Fruit fly (Drosophila melanogaster) whole organism, embryonic: ENCODE data around the gene CG9184.

Experiments
- ATbp ChIP-seq: fragments of 200-800 bp; sonication (Bioruptor generic); optimal IDR thresholded peaks from 2 replicates; lab custom pipeline; 2017; ENCODE audit warnings: missing biosample characterization, mild to moderate bottlenecking, missing genetic modification characterization, missing genetic modification reagents
- CG10267 ChIP-seq: fragments of 200-800 bp; sonication (Bioruptor generic); optimal IDR thresholded peaks from 2 replicates; lab custom pipeline; 2018; ENCODE audit warnings: missing biosample characterization, mild to moderate bottlenecking, missing genetic modification characterization, moderate library complexity
- CG10462 ChIP-seq: fragments of 200-800 bp; sonication (Bioruptor generic); optimal IDR thresholded peaks from 2 replicates; lab custom pipeline; 2016; ENCODE audit warnings: missing biosample characterization, missing genetic modification characterization
- CG10979 ChIP-seq: fragments of 200-800 bp; sonication (Bioruptor generic); optimal IDR thresholded peaks from 2 replicates; lab custom pipeline; 2018; ENCODE audit warnings: missing biosample characterization, mild to moderate bottlenecking, missing genetic modification characterization, moderate library complexity
- CG11247 ChIP-seq: fragments of 200-800 bp; sonication (Bioruptor generic); IDR thresholded peaks from 2 replicates; pipeline ENCODE4 v1.3.6; 2022; ENCODE audit warnings: missing biosample characterization, missing genetic modification characterization
- CG11456 ChIP-seq: fragments of 200-800 bp; sonication (Bioruptor generic); IDR thresholded peaks from 3 replicates; pipeline ENCODE4 v1.3.6; 2022; ENCODE audit warnings: missing biosample characterization, missing genetic modification characterization
- CG12219 ChIP-seq: fragments of 200-800 bp; sonication (Bioruptor generic); optimal IDR thresholded peaks from 3 replicates; lab custom pipeline; 2018; ENCODE audit warnings: missing biosample characterization, mild to moderate bottlenecking, missing genetic modification characterization
- CG12659 ChIP-seq: fragments of 200-800 bp; sonication (Bioruptor generic); optimal IDR thresholded peaks from 3 replicates; lab custom pipeline; 2017; ENCODE audit warnings: mild to moderate bottlenecking, missing biosample characterization, missing genetic modification reagents, missing genetic modification characterization
- CG14667 ChIP-seq: fragments of 200-800 bp; sonication (Bioruptor generic); IDR thresholded peaks from 2 replicates; pipeline ENCODE4 v1.3.6; 2022; ENCODE audit warnings: missing biosample characterization, missing genetic modification characterization
- CG14965 ChIP-seq: fragments of 200-800 bp; sonication (Bioruptor generic); optimal IDR thresholded peaks from 2 replicates; lab custom pipeline; 2016; ENCODE audit warnings: missing biosample characterization, missing genetic modification characterization, borderline replicate concordance
- CG15514 ChIP-seq: fragments of 200-800 bp; sonication (Bioruptor generic); optimal IDR thresholded peaks from 3 replicates; lab custom pipeline; 2017; ENCODE audit warnings: missing biosample characterization, missing genetic modification characterization, mild to moderate bottlenecking, moderate library complexity, missing genetic modification reagents
- CG1647 ChIP-seq: fragments of 200-800 bp; sonication (Bioruptor generic); optimal IDR thresholded peaks from 3 replicates; lab custom pipeline; 2016; ENCODE audit warnings: missing biosample characterization, missing genetic modification characterization
- CG16779 ChIP-seq: fragments of 200-800 bp; sonication (Bioruptor generic); IDR thresholded peaks from 2 replicates; pipeline ENCODE4 v1.3.6; 2022; ENCODE audit warnings: missing biosample characterization, missing genetic modification characterization
- CG17385 ChIP-seq: fragments of 200-800 bp; sonication (Bioruptor generic); optimal IDR thresholded peaks from 3 replicates; lab custom pipeline; 2018; ENCODE audit warnings: missing biosample characterization, mild to moderate bottlenecking, missing genetic modification characterization
- CG17612 ChIP-seq: fragments of 200-800 bp; sonication (Bioruptor generic); IDR thresholded peaks from 2 replicates; pipeline ENCODE4 v1.3.6; 2022; ENCODE audit warnings: missing biosample characterization, missing genetic modification characterization
- CG1832 ChIP-seq: fragments of 200-800 bp; sonication (Bioruptor generic); optimal IDR thresholded peaks from 2 replicates; lab custom pipeline; 2017; ENCODE audit warnings: missing biosample characterization, mild to moderate bottlenecking, missing genetic modification characterization, inconsistent platforms
- CG2116 ChIP-seq: fragments of 200-800 bp; sonication (Bioruptor generic); optimal IDR thresholded peaks from 3 replicates; lab custom pipeline; 2018; ENCODE audit warnings: missing biosample characterization, mild to moderate bottlenecking, missing genetic modification characterization
- CG2199 ChIP-seq: fragments of 200-800 bp; sonication (Bioruptor generic); IDR thresholded peaks from 3 replicates; pipeline ENCODE4 v1.3.6; 2022; ENCODE audit warnings: missing biosample characterization, missing genetic modification characterization
- CG2712 ChIP-seq: fragments of 200-800 bp; optimal IDR thresholded peaks from 3 replicates; lab custom pipeline; 2019; ENCODE audit warnings: missing biosample characterization, mild to moderate bottlenecking, missing genetic modification characterization, moderate library complexity
- CG31224 ChIP-seq: fragments of 200-800 bp; sonication (Bioruptor generic); IDR thresholded peaks from 2 replicates; pipeline ENCODE4 v1.3.6; 2022; ENCODE audit warnings: missing biosample characterization, missing genetic modification characterization
- CG3163 ChIP-seq: fragments of 200-800 bp; sonication (Bioruptor generic); optimal IDR thresholded peaks from 3 replicates; lab custom pipeline; 2016; ENCODE audit warnings: missing biosample characterization, missing genetic modification characterization
- CG32532 ChIP-seq: fragments of 200-800 bp; sonication (Bioruptor generic); IDR thresholded peaks from 2 replicates; pipeline ENCODE4 v1.3.6; 2022; ENCODE audit warnings: missing biosample characterization, missing genetic modification characterization
- CG4617 ChIP-seq: fragments of 200-800 bp; sonication (Bioruptor generic); optimal IDR thresholded peaks from 3 replicates; lab custom pipeline; 2016; ENCODE audit warnings: missing biosample characterization, missing genetic modification characterization, borderline replicate concordance
- Chrac-16 ChIP-seq: fragments of 200-800 bp; sonication (Bioruptor generic); optimal IDR thresholded peaks from 3 replicates; lab custom pipeline; 2016; ENCODE audit warnings: missing biosample characterization, missing genetic modification characterization
- Dll ChIP-seq: fragments of 200-800 bp; sonication (Bioruptor generic); IDR thresholded peaks from 4 replicates; pipeline ENCODE4 v1.3.6; 2022; ENCODE audit warnings: missing biosample characterization, missing genetic modification characterization; ENCODE audit not compliant: partially characterized antibody
- Dp ChIP-seq: fragments of 200-800 bp; sonication (Bioruptor generic); optimal IDR thresholded peaks from 2 replicates; lab custom pipeline; 2018; ENCODE audit warnings: missing biosample characterization, mild to moderate bottlenecking, missing genetic modification characterization, moderate library complexity
- Drgx ChIP-seq: fragments of 200-800 bp; sonication (Bioruptor generic); IDR thresholded peaks from 2 replicates; pipeline ENCODE4 v1.3.6; 2022; ENCODE audit warnings: missing biosample characterization, missing genetic modification characterization
- H2.0 ChIP-seq: fragments of 200-800 bp; sonication (Bioruptor generic); IDR thresholded peaks from 2 replicates; pipeline ENCODE4 v1.3.6; 2022; ENCODE audit warnings: missing biosample characterization, missing genetic modification characterization
- MBD-R2 ChIP-seq: fragments of 200-800 bp; sonication (Bioruptor generic); IDR thresholded peaks from 2 replicates; pipeline ENCODE4 v1.3.6; 2022; ENCODE audit warnings: missing biosample characterization, missing genetic modification characterization
- Mes4 ChIP-seq: fragments of 200-800 bp; sonication (Bioruptor generic); optimal IDR thresholded peaks from 2 replicates; lab custom pipeline; 2016; ENCODE audit warnings: missing biosample characterization, missing genetic modification characterization
- Nf-YA ChIP-seq: fragments of 200-800 bp; sonication (Bioruptor generic); IDR thresholded peaks from 2 replicates; pipeline ENCODE4 v1.3.6; 2022; ENCODE audit warnings: missing biosample characterization, missing genetic modification characterization
- NfI ChIP-seq: fragments of 200-800 bp; sonication (Bioruptor generic); optimal IDR thresholded peaks from 3 replicates; lab custom pipeline; 2018; ENCODE audit warnings: missing biosample characterization, mild to moderate bottlenecking, missing genetic modification characterization, moderate library complexity
- Sin3A ChIP-seq: fragments of >200 bp; optimal IDR thresholded peaks from 2 replicates; lab custom pipeline; 2018
- Xbp1 ChIP-seq: fragments of 200-800 bp; sonication (Bioruptor generic); optimal IDR thresholded peaks from 3 replicates; lab custom pipeline; 2016; ENCODE audit warnings: missing biosample characterization, mild to moderate bottlenecking, missing genetic modification characterization
- YL-1 ChIP-seq: fragments of 200-800 bp; sonication (Bioruptor generic); optimal IDR thresholded peaks from 3 replicates; lab custom pipeline; 2017; ENCODE audit warnings: missing biosample characterization, mild to moderate bottlenecking, missing genetic modification characterization
- ab ChIP-seq: fragments of 200-800 bp; sonication (Bioruptor generic); optimal IDR thresholded peaks from 2 replicates; lab custom pipeline; 2016; ENCODE audit warnings: missing biosample characterization, missing genetic modification characterization
- aop ChIP-seq: fragments of 200-800 bp; sonication (Bioruptor generic); IDR thresholded peaks from 2 replicates; pipeline ENCODE4 v1.3.6; 2022; ENCODE audit warnings: missing biosample characterization, missing genetic modification characterization
- ase ChIP-seq: fragments of 200-800 bp; sonication (Bioruptor generic); IDR thresholded peaks from 3 replicates; pipeline ENCODE4 v1.3.6; 2022; ENCODE audit warnings: missing biosample characterization, missing genetic modification characterization
- ash1 ChIP-seq: fragments of 200-800 bp; sonication (Bioruptor generic); optimal IDR thresholded peaks from 2 replicates; lab custom pipeline; 2018; ENCODE audit warnings: missing biosample characterization, mild to moderate bottlenecking, missing genetic modification characterization
- crp ChIP-seq, 2 experiments: fragments of 200-800 bp; sonication (Bioruptor generic); optimal IDR thresholded peaks; 2 replicates in 1 of 2; 3 replicates in 1 of 2; lab custom pipeline; 2017; ENCODE audit warnings: missing biosample characterization in 2 of 2, missing genetic modification characterization in 2 of 2, mild to moderate bottlenecking in 1 of 2, moderate library complexity in 1 of 2
- dpn ChIP-seq, 2 experiments: fragments of 200-800 bp; sonication (Bioruptor generic); optimal IDR thresholded peaks; 3 replicates each; lab custom pipeline; 2016; ENCODE audit warnings: missing biosample characterization in 2 of 2, missing genetic modification characterization in 2 of 2
- emc ChIP-seq: fragments of 200-800 bp; sonication (Bioruptor generic); optimal IDR thresholded peaks from 2 replicates; lab custom pipeline; 2016; ENCODE audit warnings: missing biosample characterization, missing genetic modification characterization
- gcm2 ChIP-seq: fragments of 200-800 bp; sonication (Bioruptor generic); optimal IDR thresholded peaks from 2 replicates; lab custom pipeline; 2016; ENCODE audit warnings: missing biosample characterization, missing genetic modification characterization
- grn ChIP-seq: fragments of 200-800 bp; sonication (Bioruptor generic); optimal IDR thresholded peaks from 3 replicates; lab custom pipeline; 2017; ENCODE audit warnings: missing biosample characterization, missing genetic modification characterization
- gsb-n ChIP-seq: fragments of 200-800 bp; sonication (Bioruptor generic); optimal IDR thresholded peaks from 3 replicates; lab custom pipeline; 2018; ENCODE audit warnings: missing biosample characterization, mild to moderate bottlenecking, missing genetic modification characterization
- jumu ChIP-seq: fragments of 200-800 bp; sonication (Bioruptor generic); optimal IDR thresholded peaks from 3 replicates; lab custom pipeline; 2016; ENCODE audit warnings: missing biosample characterization, missing genetic modification characterization
- nmo ChIP-seq: fragments of 200-800 bp; sonication (Bioruptor generic); optimal IDR thresholded peaks from 2 replicates; lab custom pipeline; 2018; ENCODE audit warnings: missing biosample characterization, mild to moderate bottlenecking, missing genetic modification characterization, moderate library complexity
- ranshi ChIP-seq: fragments of 200-800 bp; sonication (Bioruptor generic); IDR thresholded peaks from 2 replicates; pipeline ENCODE4 v1.3.6; 2022; ENCODE audit warnings: missing biosample characterization, missing genetic modification characterization
- sens-2 ChIP-seq: fragments of 200-800 bp; sonication (Bioruptor generic); IDR thresholded peaks from 2 replicates; pipeline ENCODE4 v1.3.6; 2022; ENCODE audit warnings: missing biosample characterization, missing genetic modification characterization
- slbo ChIP-seq: fragments of 200-800 bp; sonication (Bioruptor generic); IDR thresholded peaks from 2 replicates; pipeline ENCODE4 v1.3.6; 2022; ENCODE audit warnings: missing biosample characterization, missing genetic modification characterization
- ssp ChIP-seq: fragments of 200-800 bp; sonication (Bioruptor generic); IDR thresholded peaks from 2 replicates; pipeline ENCODE4 v1.3.6; 2022; ENCODE audit warnings: missing biosample characterization, missing genetic modification characterization

CG9184 gene

dm6 chr3L:1302234-1302949, 20.2 kb downstream of the CG9184 start, which contains the start of the genes Rac1 and Acat2 (continued):
- TF ChIP-seq ash1 (GFP tag; lab: Kevin White, UChicago) (no peak), CG32532 (GFP tag; lab: Robert Waterston, UW) (no peak), CG14965 (no peak), CG11456 (GFP tag; lab: Robert Waterston, UW) (no peak), CG2116 (GFP tag; lab: Kevin White, UChicago) (peak; percentile 32), CG17385 (peak; percentile 78), CG17612 (GFP tag; lab: Robert Waterston, UW) (no peak), CG2199 (GFP tag; lab: Robert Waterston, UW) (no peak), ATbp (GFP tag; lab: Kevin White, UChicago) (no peak), CG1832 (GFP tag; lab: Kevin White, UChicago) (no peak), H2.0 (GFP tag; lab: Robert Waterston, UW) (no peak), CG16779 (GFP tag; lab: Robert Waterston, UW) (no peak), NfI (GFP tag; lab: Kevin White, UChicago) (no peak), ssp (peak; percentile 93), ase (no peak), sens-2 (GFP tag; lab: Robert Waterston, UW) (no peak), CG1647 (GFP tag; lab: Kevin White, UChicago) (no peak), CG31224 (no peak), ab (GFP tag; lab: Kevin White, UChicago) (no peak), Sin3A (lab: Kevin White, UChicago) (peak; percentile 95), dpn (GFP tag; optimal IDR thresholded peaks at IDR 0.05; lab: Kevin White, UChicago) (peak in 1 of 2 experiments; percentile 11), CG10462 (GFP tag; lab: Kevin White, UChicago) (no peak), CG10267 (tag; lab: Kevin White, UChicago) (peak; percentile 50), slbo (GFP tag; lab: Robert Waterston, UW) (no peak), Nf-YA (GFP tag; lab: Robert Waterston, UW) (no peak), CG12659 (GFP tag; lab: Kevin White, UChicago) (peak; percentile 72), grn (peak; percentile 97), aop (GFP tag; lab: Robert Waterston, UW) (no peak), MBD-R2 (GFP tag; lab: Robert Waterston, UW) (peak; percentile 63), Drgx (GFP tag; lab: Robert Waterston, UW) (no peak), Mes4 (GFP tag; lab: Kevin White, UChicago) (peak; percentile 13), CG10979 (tag; lab: Kevin White, UChicago) (no peak), jumu (GFP tag; lab: Kevin White, UChicago) (no peak), Xbp1 (GFP tag; lab: Kevin White, UChicago) (no peak), Chrac-16 (GFP tag; lab: Kevin White, UChicago) (no peak), CG4617 (GFP tag; lab: Kevin White, UChicago) (peak; percentile 78), CG3163 (no peak), CG12219 (GFP tag; lab: Kevin White, UChicago) (no peak), YL-1 (GFP tag; lab: Kevin White, UChicago) (peak; percentile 90), nmo (GFP tag; lab: Kevin White, UChicago) (peak; percentile 74), ranshi (GFP tag; lab: Robert Waterston, UW) (no peak), gsb-n (tag; lab: Kevin White, UChicago) (no peak), CG15514 (GFP tag; lab: Kevin White, UChicago) (peak; percentile 61), gcm2 (GFP tag; lab: Kevin White, UChicago) (no peak), CG14667 (GFP tag; lab: Robert Waterston, UW) (no peak), CG11247 (no peak), Dp (peak; percentile 76), emc (GFP tag; lab: Kevin White, UChicago) (no peak), crp (GFP tag; optimal IDR thresholded peaks at IDR 0.05; lab: Kevin White, UChicago) (peak in 1 of 2 experiments; percentile 23), CG2712 (tag; lab: Kevin White, UChicago) (peak; percentile 56), Dll (GFP tag; lab: Robert Waterston, UW) (no peak)
